Fruit fly (Drosophila melanogaster) whole organism: ENCODE measurements around the gene GC1.

ENCODE experiments used
- Dll ChIP-seq: fragments of >200 bp; optimal IDR thresholded peaks from 2 replicates; lab custom pipeline; 2017
- pan ChIP-seq: fragments of >200 bp; optimal IDR thresholded peaks from 2 replicates; lab custom pipeline; 2017
- usp ChIP-seq: fragments of >200 bp; optimal IDR thresholded peaks from 2 replicates; lab custom pipeline; 2017; ENCODE audit warnings: missing biosample characterization, missing genetic modification characterization, mixed read lengths

- TF ChIP-seq Dll (lab: Kevin White, UChicago) (no peak), usp (GFP tag; lab: Kevin White, UChicago) (no peak), pan (lab: Kevin White, UChicago) (no peak)
These were observed 17.4 kb downstream of the GC1 start for dm6 chr3R:11984862-11985261.
